Worm (Caenorhabditis elegans) whole organism, L3 larva: ENCODE results near the gene mob-2.

ENCODE experiments used
- ama-1 ChIP-seq: fragments of 150-350 bp; optimal IDR thresholded peaks from 2 replicates; lab custom pipeline; 2018
- ceh-16 ChIP-seq: sonication (generic microtip); optimal IDR thresholded peaks from 2 replicates; lab custom pipeline; 2017; ENCODE audit warnings: missing biosample characterization, missing genetic modification characterization
- ceh-28 ChIP-seq: fragments of 150-350 bp; optimal IDR thresholded peaks from 2 replicates; lab custom pipeline; 2014; ENCODE audit warnings: missing biosample characterization, missing genetic modification reagents, missing genetic modification characterization
- ceh-82 ChIP-seq: fragments of 150-350 bp; optimal IDR thresholded peaks from 2 replicates; lab custom pipeline; 2014; ENCODE audit warnings: missing biosample characterization, missing genetic modification characterization
- ceh-9 ChIP-seq: sonication (generic microtip); optimal IDR thresholded peaks from 2 replicates; lab custom pipeline; 2018; ENCODE audit warnings: missing biosample characterization, missing genetic modification characterization
- egl-5 ChIP-seq: fragments of 150-350 bp; optimal IDR thresholded peaks from 2 replicates; lab custom pipeline; 2017; ENCODE audit warnings: missing biosample characterization, missing genetic modification reagents, missing genetic modification characterization, inconsistent platforms
- elt-1 ChIP-seq: fragments of 150-350 bp; optimal IDR thresholded peaks from 2 replicates; lab custom pipeline; 2014; ENCODE audit warnings: missing biosample characterization, missing genetic modification characterization
- elt-2 ChIP-seq: sonication (generic microtip); optimal IDR thresholded peaks from 2 replicates; lab custom pipeline; 2016; ENCODE audit warnings: missing genetic modification reagents, mild to moderate bottlenecking, missing genetic modification characterization, missing compliant biosample characterization
- elt-3 ChIP-seq, 3 experiments: fragments of 150-350 bp in 1 of 3; sonication (generic microtip) in 2 of 3; optimal IDR thresholded peaks; 2 replicates in 2 of 3; 4 replicates in 1 of 3; lab custom pipeline; 2014 to 2017; ENCODE audit warnings: missing biosample characterization in 3 of 3, missing genetic modification characterization in 3 of 3
- fkh-2 ChIP-seq: fragments of 150-350 bp; optimal IDR thresholded peaks from 2 replicates; lab custom pipeline; 2014; ENCODE audit warnings: missing biosample characterization, missing genetic modification reagents, missing genetic modification characterization
- hmg-11 ChIP-seq: sonication (generic microtip); optimal IDR thresholded peaks from 2 replicates; lab custom pipeline; 2016; ENCODE audit warnings: missing genetic modification characterization, missing compliant biosample characterization
- jun-1 ChIP-seq: fragments of 150-350 bp; optimal IDR thresholded peaks from 2 replicates; lab custom pipeline; 2014; ENCODE audit warnings: missing biosample characterization, missing genetic modification reagents, missing genetic modification characterization
- lin-15B ChIP-seq: fragments of 150-350 bp; optimal IDR thresholded peaks from 2 replicates; lab custom pipeline; 2014; ENCODE audit warnings: missing biosample characterization, missing genetic modification characterization
- lsy-12 ChIP-seq: sonication (generic microtip); optimal IDR thresholded peaks from 2 replicates; lab custom pipeline; 2016; ENCODE audit warnings: mild to moderate bottlenecking, missing genetic modification characterization, missing compliant biosample characterization
- mml-1 ChIP-seq: fragments of 150-350 bp; sonication (generic microtip); optimal IDR thresholded peaks from 3 replicates; lab custom pipeline; 2014; ENCODE audit warnings: missing biosample characterization, missing genetic modification characterization
- nfya-1 ChIP-seq: sonication (generic microtip); optimal IDR thresholded peaks from 2 replicates; lab custom pipeline; 2017; ENCODE audit warnings: missing genetic modification characterization, mild to moderate bottlenecking, missing compliant biosample characterization, antibody characterized with exemption, moderate library complexity; ENCODE audit not compliant: insufficient read depth
- nhr-11 ChIP-seq: fragments of 150-350 bp; optimal IDR thresholded peaks from 2 replicates; lab custom pipeline; 2014; ENCODE audit warnings: missing biosample characterization, missing genetic modification characterization
- nhr-12 ChIP-seq: fragments of 150-350 bp; optimal IDR thresholded peaks from 2 replicates; lab custom pipeline; 2014; ENCODE audit warnings: missing biosample characterization, missing genetic modification characterization
- nhr-23 ChIP-seq: fragments of 150-350 bp; optimal IDR thresholded peaks from 2 replicates; lab custom pipeline; 2014; ENCODE audit warnings: missing biosample characterization, missing genetic modification reagents, missing genetic modification characterization
- nhr-25 ChIP-seq: sonication (generic microtip); optimal IDR thresholded peaks from 2 replicates; lab custom pipeline; 2017; ENCODE audit warnings: missing biosample characterization, missing genetic modification characterization
- nhr-28 ChIP-seq: fragments of 150-350 bp; optimal IDR thresholded peaks from 2 replicates; lab custom pipeline; 2014; ENCODE audit warnings: missing biosample characterization, missing genetic modification characterization
- nhr-43 ChIP-seq: sonication (generic microtip); optimal IDR thresholded peaks from 2 replicates; lab custom pipeline; 2016; ENCODE audit warnings: mild to moderate bottlenecking, missing genetic modification characterization, missing compliant biosample characterization; ENCODE audit not compliant: poor library complexity, severe bottlenecking
- nhr-76 ChIP-seq: fragments of 150-350 bp; sonication (generic microtip); optimal IDR thresholded peaks from 5 replicates; lab custom pipeline; 2014; ENCODE audit warnings: missing biosample characterization, missing genetic modification characterization
- pha-4 ChIP-seq: fragments of 150-350 bp; optimal IDR thresholded peaks from 2 replicates; lab custom pipeline; 2014; ENCODE audit warnings: missing biosample characterization, missing genetic modification reagents, missing genetic modification characterization
- pqm-1 ChIP-seq: fragments of 150-350 bp; optimal IDR thresholded peaks from 2 replicates; lab custom pipeline; 2017; ENCODE audit warnings: missing biosample characterization, missing genetic modification characterization, inconsistent platforms
- tbx-2 ChIP-seq: sonication (generic microtip); optimal IDR thresholded peaks from 2 replicates; lab custom pipeline; 2016; ENCODE audit warnings: mild to moderate bottlenecking, missing genetic modification characterization, missing compliant biosample characterization
- unc-39 ChIP-seq: sonication (generic microtip); optimal IDR thresholded peaks from 4 replicates; lab custom pipeline; 2017; ENCODE audit warnings: missing biosample characterization, missing genetic modification characterization
- unc-62 ChIP-seq: fragments of 150-350 bp; sonication (generic microtip); optimal IDR thresholded peaks from 4 replicates; lab custom pipeline; 2014; ENCODE audit warnings: missing biosample characterization, missing genetic modification reagents, missing genetic modification characterization
- ztf-11 ChIP-seq: fragments of 150-350 bp; optimal IDR thresholded peaks from 2 replicates; lab custom pipeline; 2014; ENCODE audit warnings: missing biosample characterization, missing genetic modification characterization
- ztf-4 ChIP-seq: fragments of 150-350 bp; optimal IDR thresholded peaks from 2 replicates; lab custom pipeline; 2014; ENCODE audit warnings: missing biosample characterization, missing genetic modification characterization

mob-2 gene

ce11 chrX:13143236-13143635 is 26.6 kb downstream of the mob-2 start:
- peak; percentile 38 for TF ChIP-seq ama-1 (lab: Kevin White, UChicago)
- no peak for TF ChIP-seq nhr-28 (tag; lab: Kevin White, UChicago)
- no peak for TF ChIP-seq unc-39 (tag; lab: Kevin White, UChicago)

- TF ChIP-seq pqm-1 (tag; lab: Kevin White, UChicago) (peak; percentile 10), elt-2 (peak; percentile 9), hmg-11 (tag; lab: Kevin White, UChicago) (no peak), nhr-43 (tag; lab: Kevin White, UChicago) (peak; percentile 6), elt-1 (tag; lab: Kevin White, UChicago) (peak; percentile 97), jun-1 (tag; lab: Kevin White, UChicago) (peak; percentile 35), ceh-16 (tag; lab: Kevin White, UChicago) (no peak), unc-62 (GFP tag; lab: Kevin White, UChicago) (peak; percentile 17), pha-4 (tag; lab: Kevin White, UChicago) (no peak), nhr-23 (tag; lab: Kevin White, UChicago) (peak; percentile 87), nhr-25 (tag; lab: Kevin White, UChicago) (peak; percentile 92), elt-3 (tag; optimal IDR thresholded peaks at IDR 0.05; lab: Kevin White, UChicago) (peak in 1 of 3 experiments; percentile 19)
These were observed 28.4 kb downstream of the mob-2 start, which contains the start of gene F09A5.3 for ce11 chrX:13141440-13141839. Gene F09A5.3 (plus strand): TSS chrX:13141601.

DNA sequence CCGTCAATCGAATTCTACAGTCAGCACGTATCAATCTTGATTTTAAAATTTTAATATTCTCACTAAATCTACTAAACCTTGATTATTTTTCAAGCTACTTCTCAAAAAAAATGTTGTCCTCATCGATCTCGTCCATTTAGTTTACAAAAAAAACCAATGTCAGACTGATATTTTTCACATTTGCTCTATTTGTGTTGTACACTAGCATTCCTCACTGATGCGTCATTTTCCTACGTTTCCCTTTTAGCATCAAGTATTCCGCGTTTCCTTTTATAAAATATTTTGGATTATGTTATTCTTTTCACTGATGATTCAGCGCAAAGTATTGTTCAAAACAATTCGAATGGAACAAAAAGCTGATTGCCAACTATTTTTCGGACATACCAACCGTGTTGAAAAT is 30.4 kb downstream of the mob-2 start, which contains the start of gene ttr-34:
ttr-34 (plus strand) TSS at position 301 of the 400 bp plus-strand sequence.
- TF ChIP-seq ztf-4 (tag; lab: Kevin White, UChicago) = no peak
- TF ChIP-seq tbx-2 (tag; lab: Kevin White, UChicago) = no peak
- TF ChIP-seq ceh-82 (tag; lab: Kevin White, UChicago) = no peak

DNA sequence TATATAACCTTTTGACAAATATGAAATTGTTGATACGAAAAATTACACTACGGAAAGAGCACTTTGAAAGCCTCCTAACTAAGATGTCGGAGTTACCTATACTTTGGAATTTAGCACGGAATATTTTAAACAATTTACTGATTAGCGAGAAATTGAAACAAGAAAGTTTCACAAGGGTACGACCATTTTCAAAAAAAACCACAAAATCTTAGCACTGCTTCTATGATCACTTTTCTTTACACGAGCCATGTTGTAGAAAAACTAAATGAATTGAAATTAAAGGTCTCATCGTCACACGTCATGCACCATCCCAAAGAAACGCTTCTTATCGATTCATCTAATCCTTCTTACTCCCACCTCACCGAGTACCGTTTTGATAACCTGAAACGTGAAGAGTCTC is 35.1 kb downstream of the mob-2 start, which contains the start of gene F09A5.2:
F09A5.2 (plus strand) TSS at position 301 of the 400 bp plus-strand sequence.
- no peak for TF ChIP-seq nhr-25 (tag; lab: Kevin White, UChicago)
- no peak for TF ChIP-seq nhr-11
- TF ChIP-seq lsy-12 = no peak
- TF ChIP-seq lin-15B (tag; lab: Kevin White, UChicago) = no peak
- TF ChIP-seq nhr-28 (tag; lab: Kevin White, UChicago) = no peak
- TF ChIP-seq nhr-12 (tag; lab: Kevin White, UChicago) = no peak
- TF ChIP-seq ceh-9 (tag; lab: Kevin White, UChicago) = no peak
- TF ChIP-seq nfya-1 (tag; lab: Kevin White, UChicago) = no peak
- TF ChIP-seq ceh-28 (tag; lab: Kevin White, UChicago) = no peak
- no peak for TF ChIP-seq egl-5 (tag; lab: Kevin White, UChicago)
- TF ChIP-seq jun-1 (tag; lab: Kevin White, UChicago) = no peak
- no peak for TF ChIP-seq elt-1 (tag; lab: Kevin White, UChicago)
- TF ChIP-seq mml-1 (tag; lab: Kevin White, UChicago) = no peak
- TF ChIP-seq ceh-16 (tag; lab: Kevin White, UChicago) = no peak
- no peak for TF ChIP-seq nhr-76 (tag; lab: Kevin White, UChicago)
- no peak for TF ChIP-seq elt-3 (tag; optimal IDR thresholded peaks at IDR 0.05; lab: Kevin White, UChicago)
- TF ChIP-seq ama-1 (lab: Kevin White, UChicago) = no peak

- TF ChIP-seq ceh-28 (tag; lab: Kevin White, UChicago) (no peak), jun-1 (tag; lab: Kevin White, UChicago) (no peak), elt-2 (peak; percentile 21), pha-4 (tag; lab: Kevin White, UChicago) (no peak)
- TF ChIP-seq, all 47 proteins: peak for 1
These were observed 39.9 kb downstream of the mob-2 start, which contains the start of gene spin-3 for ce11 chrX:13129949-13130348. Gene spin-3 (plus strand): TSS chrX:13130249.

- TF ChIP-seq elt-1 (tag; lab: Kevin White, UChicago) (no peak), ztf-11 (no peak), egl-5 (tag; lab: Kevin White, UChicago) (no peak), fkh-2 (tag; lab: Kevin White, UChicago) (no peak)
These were observed 43.5 kb downstream of the mob-2 start, which contains the start of gene F17H10.4 for ce11 chrX:13126420-13126819. Gene F17H10.4 (minus strand): TSS chrX:13126520.
